Worm (Caenorhabditis elegans) whole organism, L1 larva: ENCODE measurements around the gene flp-10.

Source experiments
- C34B4.2 ChIP-seq: sonication (generic microtip); optimal IDR thresholded peaks from 2 replicates; lab custom pipeline; 2017; ENCODE audit warnings: mild to moderate bottlenecking, missing genetic modification characterization, missing compliant biosample characterization
- aha-1 ChIP-seq: fragments of 150-350 bp; optimal IDR thresholded peaks from 2 replicates; lab custom pipeline; 2014; ENCODE audit warnings: missing biosample characterization, missing genetic modification characterization
- blmp-1 ChIP-seq: fragments of 150-350 bp; optimal IDR thresholded peaks from 2 replicates; lab custom pipeline; 2014; ENCODE audit warnings: missing biosample characterization, missing genetic modification characterization
- ceh-63 ChIP-seq: fragments of 200-800 bp; sonication (Bioruptor generic); optimal IDR thresholded peaks from 2 replicates; lab custom pipeline; 2018; ENCODE audit warnings: mild to moderate bottlenecking, missing genetic modification characterization, missing compliant biosample characterization
- ceh-82 ChIP-seq, 3 experiments: fragments of 150-350 bp in 1 of 3; sonication (generic microtip) in 2 of 3; optimal IDR thresholded peaks; 2 replicates each; lab custom pipeline; 2014 to 2017; ENCODE audit warnings: missing biosample characterization in 3 of 3, missing genetic modification characterization in 3 of 3
- dpl-1 ChIP-seq, 3 experiments: fragments of 150-350 bp in 2 of 3; sonication (generic microtip) in 1 of 3; optimal IDR thresholded peaks; 2 replicates each; lab custom pipeline; 2014 to 2017; ENCODE audit warnings: missing biosample characterization in 3 of 3, missing genetic modification characterization in 3 of 3, missing genetic modification reagents in 3 of 3
- dsc-1 ChIP-seq: sonication (generic microtip); optimal IDR thresholded peaks from 2 replicates; lab custom pipeline; 2016; ENCODE audit warnings: mild to moderate bottlenecking, missing genetic modification characterization, missing compliant biosample characterization
- efl-1 ChIP-seq, 4 experiments: fragments of 150-350 bp; optimal IDR thresholded peaks in 3 of 4; peaks in 1 of 4; 1 replicate in 1 of 4; 2 replicates in 3 of 4; lab custom pipeline; 2014; ENCODE audit warnings: missing biosample characterization in 2 of 4, missing genetic modification characterization in 2 of 4, missing genetic modification reagents in 2 of 4
- elt-3 ChIP-seq, 6 experiments: fragments of 150-350 bp in 1 of 6; sonication (generic microtip); optimal IDR thresholded peaks; 2 replicates each; lab custom pipeline; 2017 to 2018; ENCODE audit warnings: missing biosample characterization in 6 of 6, missing genetic modification characterization in 6 of 6, inconsistent platforms in 1 of 6
- ets-5 ChIP-seq: fragments of 200-800 bp; sonication (Bioruptor generic); IDR thresholded peaks from 2 replicates; pipeline ENCODE4 v1.3.6; 2022; ENCODE audit warnings: missing genetic modification characterization, missing compliant biosample characterization
- fkh-10 ChIP-seq: sonication (generic microtip); optimal IDR thresholded peaks from 2 replicates; lab custom pipeline; 2017; ENCODE audit warnings: missing biosample characterization, missing genetic modification reagents, missing genetic modification characterization
- fkh-4 ChIP-seq: sonication (generic microtip); optimal IDR thresholded peaks from 2 replicates; lab custom pipeline; 2016; ENCODE audit warnings: missing compliant biosample characterization, missing genetic modification characterization, borderline replicate concordance
- fos-1 ChIP-seq: fragments of 150-350 bp; optimal IDR thresholded peaks from 2 replicates; lab custom pipeline; 2014; ENCODE audit warnings: missing biosample characterization, missing genetic modification characterization
- hlh-4 ChIP-seq: sonication (generic microtip); optimal IDR thresholded peaks from 2 replicates; lab custom pipeline; 2016; ENCODE audit warnings: mild to moderate bottlenecking, missing genetic modification characterization, missing compliant biosample characterization
- hpl-2 ChIP-seq: fragments of 150-350 bp; optimal IDR thresholded peaks from 2 replicates; lab custom pipeline; 2014; ENCODE audit warnings: missing biosample characterization, missing genetic modification reagents, missing genetic modification characterization
- lin-13 ChIP-seq: fragments of 150-350 bp; optimal IDR thresholded peaks from 2 replicates; lab custom pipeline; 2014; ENCODE audit warnings: missing biosample characterization, missing genetic modification reagents, missing genetic modification characterization
- lin-15B ChIP-seq: fragments of 150-350 bp; sonication (generic microtip); optimal IDR thresholded peaks from 3 replicates; lab custom pipeline; 2014; ENCODE audit warnings: missing biosample characterization, missing genetic modification characterization
- lin-39 ChIP-seq: fragments of 150-350 bp; optimal IDR thresholded peaks from 2 replicates; lab custom pipeline; 2014; ENCODE audit warnings: missing biosample characterization, missing genetic modification reagents, missing genetic modification characterization
- lsy-2 ChIP-seq, 2 experiments: fragments of 150-350 bp; optimal IDR thresholded peaks; 2 replicates each; lab custom pipeline; 2014; ENCODE audit warnings: missing biosample characterization in 2 of 2, missing genetic modification characterization in 2 of 2
- mab-9 ChIP-seq: fragments of 200-800 bp; sonication (Bioruptor generic); IDR thresholded peaks from 2 replicates; pipeline ENCODE4 v1.3.6; 2022; ENCODE audit warnings: missing genetic modification reagents, missing genetic modification characterization, missing compliant biosample characterization
- mep-1 ChIP-seq: fragments of 150-350 bp; optimal IDR thresholded peaks from 2 replicates; lab custom pipeline; 2014; ENCODE audit warnings: missing biosample characterization, missing genetic modification characterization
- nhr-12 ChIP-seq: sonication (generic microtip); optimal IDR thresholded peaks from 2 replicates; lab custom pipeline; 2017; ENCODE audit warnings: missing biosample characterization, missing genetic modification characterization
- nhr-19 ChIP-seq: fragments of 200-800 bp; sonication (Bioruptor generic); conservative IDR thresholded peaks from 2 replicates; pipeline ENCODE4 v1.3.6; 2022; ENCODE audit warnings: missing genetic modification characterization, missing compliant biosample characterization
- nhr-20 ChIP-seq: sonication (generic microtip); optimal IDR thresholded peaks from 2 replicates; lab custom pipeline; 2016; ENCODE audit warnings: mild to moderate bottlenecking, missing genetic modification characterization, missing compliant biosample characterization
- nhr-28 ChIP-seq: fragments of 150-350 bp; optimal IDR thresholded peaks from 2 replicates; lab custom pipeline; 2014; ENCODE audit warnings: missing biosample characterization, missing genetic modification characterization
- nhr-47 ChIP-seq: sonication (generic microtip); optimal IDR thresholded peaks from 2 replicates; lab custom pipeline; 2016; ENCODE audit warnings: mild to moderate bottlenecking, missing genetic modification characterization, moderate library complexity, missing compliant biosample characterization
- nhr-71 ChIP-seq: sonication (generic microtip); optimal IDR thresholded peaks from 2 replicates; lab custom pipeline; 2016; ENCODE audit warnings: mild to moderate bottlenecking, missing genetic modification characterization, moderate library complexity, missing compliant biosample characterization
- nhr-76 ChIP-seq: sonication (generic microtip); optimal IDR thresholded peaks from 2 replicates; lab custom pipeline; 2017; ENCODE audit warnings: missing biosample characterization, missing genetic modification characterization
- nhr-84 ChIP-seq: sonication (generic microtip); optimal IDR thresholded peaks from 2 replicates; lab custom pipeline; 2017; ENCODE audit warnings: missing biosample characterization, missing genetic modification characterization
- nhr-90 ChIP-seq: sonication (generic microtip); optimal IDR thresholded peaks from 2 replicates; lab custom pipeline; 2016; ENCODE audit warnings: mild to moderate bottlenecking, missing genetic modification characterization, missing compliant biosample characterization; ENCODE audit not compliant: poor library complexity
- pag-3 ChIP-seq: sonication (generic microtip); optimal IDR thresholded peaks from 2 replicates; lab custom pipeline; 2017; ENCODE audit warnings: missing genetic modification characterization, mild to moderate bottlenecking, missing compliant biosample characterization, antibody characterized with exemption, borderline replicate concordance; ENCODE audit not compliant: insufficient read depth
- pax-3 ChIP-seq: fragments of 200-800 bp; sonication (Bioruptor generic); optimal IDR thresholded peaks from 2 replicates; lab custom pipeline; 2018; ENCODE audit warnings: mild to moderate bottlenecking, missing genetic modification characterization, moderate library complexity, missing compliant biosample characterization
- pqm-1 ChIP-seq: sonication (generic microtip); optimal IDR thresholded peaks from 3 replicates; lab custom pipeline; 2017; ENCODE audit warnings: missing biosample characterization, missing genetic modification characterization
- skn-1 ChIP-seq: fragments of 150-350 bp; optimal IDR thresholded peaks from 2 replicates; lab custom pipeline; 2014; ENCODE audit warnings: missing biosample characterization, missing genetic modification characterization
- sptf-1 ChIP-seq: fragments of 150-350 bp; optimal IDR thresholded peaks from 2 replicates; lab custom pipeline; 2014; ENCODE audit warnings: missing biosample characterization, missing genetic modification characterization
- sup-37 ChIP-seq: fragments of 200-800 bp; sonication (Bioruptor generic); optimal IDR thresholded peaks from 2 replicates; lab custom pipeline; 2018; ENCODE audit warnings: mild to moderate bottlenecking, missing genetic modification characterization, missing compliant biosample characterization
- unc-130 ChIP-seq: fragments of 150-350 bp; optimal IDR thresholded peaks from 2 replicates; lab custom pipeline; 2017; ENCODE audit warnings: missing biosample characterization, missing genetic modification characterization, inconsistent platforms
- unc-30 ChIP-seq: sonication (generic microtip); optimal IDR thresholded peaks from 2 replicates; lab custom pipeline; 2017; ENCODE audit warnings: missing biosample characterization, missing genetic modification characterization
- unc-62 ChIP-seq: fragments of 150-350 bp; optimal IDR thresholded peaks from 2 replicates; lab custom pipeline; 2014; ENCODE audit warnings: missing biosample characterization, missing genetic modification reagents, missing genetic modification characterization
- xbp-1 ChIP-seq: sonication (generic microtip); optimal IDR thresholded peaks from 2 replicates; lab custom pipeline; 2016; ENCODE audit warnings: missing genetic modification characterization, missing compliant biosample characterization
- zip-4 ChIP-seq: fragments of 200-800 bp; sonication (Bioruptor generic); optimal IDR thresholded peaks from 2 replicates; lab custom pipeline; 2018; ENCODE audit warnings: mild to moderate bottlenecking, missing genetic modification characterization, moderate library complexity, missing compliant biosample characterization
- ztf-11 ChIP-seq, 2 experiments: sonication (generic microtip); optimal IDR thresholded peaks; 2 replicates each; lab custom pipeline; 2016 to 2017; ENCODE audit warnings: missing genetic modification characterization in 2 of 2, missing biosample characterization in 1 of 2, missing compliant biosample characterization in 1 of 2
- ztf-4 ChIP-seq: fragments of 150-350 bp; optimal IDR thresholded peaks from 2 replicates; lab custom pipeline; 2014; ENCODE audit warnings: missing biosample characterization, missing genetic modification characterization

The flp-10 gene

ce11 chrIV:7830151-7830550 is 38.6 kb upstream of the flp-10 start, which contains the start of gene mvb-12 (continued):
- TF ChIP-seq efl-1 (optimal IDR thresholded peaks at IDR 0.05; lab: Kevin White, UChicago) (peak; percentile 2 to 5), efl-1 (GFP tag; optimal IDR thresholded peaks at IDR 0.05 in 1 of 2; lab: Kevin White, UChicago) (peak; percentile 31 to 75), nhr-90 (no peak), ceh-63 (GFP tag; lab: Kevin White, UChicago) (no peak), hlh-4 (tag; lab: Kevin White, UChicago) (no peak), nhr-20 (tag; lab: Kevin White, UChicago) (no peak), mab-9 (GFP tag; lab: Robert Waterston, UW) (no peak), pqm-1 (tag; lab: Kevin White, UChicago) (no peak), elt-3 (tag; optimal IDR thresholded peaks at IDR 0.05; lab: Kevin White, UChicago) (no peak), nhr-76 (tag; lab: Kevin White, UChicago) (no peak), ceh-82 (tag; optimal IDR thresholded peaks at IDR 0.05; lab: Kevin White, UChicago) (no peak), nhr-19 (no peak), nhr-28 (tag; lab: Kevin White, UChicago) (no peak), unc-130 (no peak), zip-4 (GFP tag; lab: Kevin White, UChicago) (no peak), ets-5 (GFP tag; lab: Robert Waterston, UW) (no peak), mep-1 (peak; percentile 31), pax-3 (tag; lab: Kevin White, UChicago) (no peak), dsc-1 (tag; lab: Kevin White, UChicago) (no peak), sup-37 (no peak), hpl-2 (GFP tag; lab: Kevin White, UChicago) (no peak), unc-30 (tag; lab: Kevin White, UChicago) (no peak), C34B4.2 (tag; lab: Kevin White, UChicago) (no peak), nhr-12 (tag; lab: Kevin White, UChicago) (no peak), unc-62 (no peak), lsy-2 (tag; optimal IDR thresholded peaks at IDR 0.05; lab: Kevin White, UChicago) (peak in 1 of 2 experiments; percentile 46), dpl-1 (GFP tag; optimal IDR thresholded peaks at IDR 0.05; lab: Kevin White, UChicago) (peak in 2 of 3 experiments; percentile 15 to 43), blmp-1 (tag; lab: Kevin White, UChicago) (peak; percentile 5), skn-1 (tag; lab: Kevin White, UChicago) (no peak), nhr-47 (no peak), ztf-4 (tag; lab: Kevin White, UChicago) (no peak), lin-15B (peak; percentile 5), nhr-71 (tag; lab: Kevin White, UChicago) (peak; percentile 34), lin-13 (no peak), aha-1 (tag; lab: Kevin White, UChicago) (no peak), nhr-84 (no peak), ztf-11 (tag; optimal IDR thresholded peaks at IDR 0.05; lab: Kevin White, UChicago) (no peak), xbp-1 (tag; lab: Kevin White, UChicago) (peak; percentile 9), sptf-1 (no peak), fkh-10 (GFP tag; lab: Kevin White, UChicago) (no peak), fos-1 (tag; lab: Kevin White, UChicago) (no peak), pag-3 (tag; lab: Kevin White, UChicago) (no peak), lin-39 (no peak), fkh-4 (tag; lab: Kevin White, UChicago) (no peak)
- TF ChIP-seq, all 84 proteins: peak for 15
